Worm (Caenorhabditis elegans) whole organism, L1 larva: ENCODE measurements around the gene gcy-1.

Experiments
- C04F5.9 ChIP-seq: sonication (generic microtip); optimal IDR thresholded peaks from 2 replicates; lab custom pipeline; 2016; ENCODE audit warnings: missing genetic modification characterization, missing compliant biosample characterization
- C34B4.2 ChIP-seq: sonication (generic microtip); optimal IDR thresholded peaks from 2 replicates; lab custom pipeline; 2017; ENCODE audit warnings: mild to moderate bottlenecking, missing genetic modification characterization, missing compliant biosample characterization
- Y116A8C.19 ChIP-seq: sonication (generic microtip); optimal IDR thresholded peaks from 2 replicates; lab custom pipeline; 2016; ENCODE audit warnings: missing compliant biosample characterization, missing genetic modification characterization, borderline replicate concordance
- aha-1 ChIP-seq: fragments of 150-350 bp; optimal IDR thresholded peaks from 2 replicates; lab custom pipeline; 2014; ENCODE audit warnings: missing biosample characterization, missing genetic modification characterization
- alr-1 ChIP-seq: fragments of 200-800 bp; sonication (Bioruptor generic); optimal IDR thresholded peaks from 2 replicates; lab custom pipeline; 2018; ENCODE audit warnings: borderline replicate concordance, mild to moderate bottlenecking, missing genetic modification characterization, missing compliant biosample characterization
- aly-2 ChIP-seq: fragments of 150-350 bp; optimal IDR thresholded peaks from 2 replicates; lab custom pipeline; 2014; ENCODE audit warnings: missing biosample characterization, missing genetic modification characterization
- ama-1 ChIP-seq: fragments of 150-350 bp; optimal IDR thresholded peaks from 2 replicates; lab custom pipeline; 2014
- blmp-1 ChIP-seq: fragments of 150-350 bp; optimal IDR thresholded peaks from 2 replicates; lab custom pipeline; 2014; ENCODE audit warnings: missing biosample characterization, missing genetic modification characterization
- ceh-8 ChIP-seq: fragments of 200-800 bp; sonication (Bioruptor generic); optimal IDR thresholded peaks from 2 replicates; lab custom pipeline; 2018; ENCODE audit warnings: mild to moderate bottlenecking, missing genetic modification characterization, moderate library complexity, missing compliant biosample characterization
- ceh-90 ChIP-seq: sonication (generic microtip); optimal IDR thresholded peaks from 2 replicates; lab custom pipeline; 2016; ENCODE audit warnings: missing genetic modification characterization, missing compliant biosample characterization
- efl-1 ChIP-seq, 4 experiments: fragments of 150-350 bp; optimal IDR thresholded peaks in 3 of 4; peaks in 1 of 4; 1 replicate in 1 of 4; 2 replicates in 3 of 4; lab custom pipeline; 2014; ENCODE audit warnings: missing biosample characterization in 2 of 4, missing genetic modification characterization in 2 of 4, missing genetic modification reagents in 2 of 4
- efl-3 ChIP-seq: fragments of 200-800 bp; sonication (Bioruptor generic); optimal IDR thresholded peaks from 2 replicates; lab custom pipeline; 2018; ENCODE audit warnings: mild to moderate bottlenecking, missing genetic modification characterization, missing compliant biosample characterization
- elt-2 ChIP-seq: sonication (generic microtip); optimal IDR thresholded peaks from 2 replicates; lab custom pipeline; 2016; ENCODE audit warnings: missing genetic modification characterization, mild to moderate bottlenecking, inconsistent platforms, missing compliant biosample characterization, missing genetic modification reagents
- ets-5 ChIP-seq: fragments of 200-800 bp; sonication (Bioruptor generic); IDR thresholded peaks from 2 replicates; pipeline ENCODE4 v1.3.6; 2022; ENCODE audit warnings: missing genetic modification characterization, missing compliant biosample characterization
- fkh-10 ChIP-seq: sonication (generic microtip); optimal IDR thresholded peaks from 2 replicates; lab custom pipeline; 2017; ENCODE audit warnings: missing biosample characterization, missing genetic modification reagents, missing genetic modification characterization
- fkh-8 ChIP-seq: sonication (generic microtip); optimal IDR thresholded peaks from 2 replicates; lab custom pipeline; 2016; ENCODE audit warnings: mild to moderate bottlenecking, missing genetic modification characterization, missing compliant biosample characterization
- fos-1 ChIP-seq: fragments of 150-350 bp; optimal IDR thresholded peaks from 2 replicates; lab custom pipeline; 2014; ENCODE audit warnings: missing biosample characterization, missing genetic modification characterization
- hlh-17 ChIP-seq: fragments of 200-800 bp; sonication (Bioruptor generic); optimal IDR thresholded peaks from 2 replicates; lab custom pipeline; 2018; ENCODE audit warnings: missing genetic modification characterization, mild to moderate bottlenecking, missing compliant biosample characterization, moderate library complexity, borderline replicate concordance
- lin-14 ChIP-seq: fragments of 200-800 bp; sonication (Bioruptor generic); optimal IDR thresholded peaks from 2 replicates; lab custom pipeline; 2018; ENCODE audit warnings: mild to moderate bottlenecking, missing genetic modification characterization, moderate library complexity, missing compliant biosample characterization
- lin-35 ChIP-seq, 2 experiments: fragments of 150-350 bp; optimal IDR thresholded peaks; 2 replicates each; lab custom pipeline; 2014; ENCODE audit warnings: missing biosample characterization in 2 of 2, missing genetic modification characterization in 2 of 2, missing genetic modification reagents in 2 of 2
- lsy-2 ChIP-seq, 2 experiments: fragments of 150-350 bp; optimal IDR thresholded peaks; 2 replicates each; lab custom pipeline; 2014; ENCODE audit warnings: missing biosample characterization in 2 of 2, missing genetic modification characterization in 2 of 2
- mab-9 ChIP-seq: fragments of 200-800 bp; sonication (Bioruptor generic); IDR thresholded peaks from 2 replicates; pipeline ENCODE4 v1.3.6; 2022; ENCODE audit warnings: missing genetic modification reagents, missing genetic modification characterization, missing compliant biosample characterization
- mep-1 ChIP-seq: fragments of 150-350 bp; optimal IDR thresholded peaks from 2 replicates; lab custom pipeline; 2014; ENCODE audit warnings: missing biosample characterization, missing genetic modification characterization
- nhr-12 ChIP-seq: sonication (generic microtip); optimal IDR thresholded peaks from 2 replicates; lab custom pipeline; 2017; ENCODE audit warnings: missing biosample characterization, missing genetic modification characterization
- nhr-20 ChIP-seq: sonication (generic microtip); optimal IDR thresholded peaks from 2 replicates; lab custom pipeline; 2016; ENCODE audit warnings: mild to moderate bottlenecking, missing genetic modification characterization, missing compliant biosample characterization
- nhr-237 ChIP-seq: fragments of 150-350 bp; optimal IDR thresholded peaks from 2 replicates; lab custom pipeline; 2014; ENCODE audit warnings: missing biosample characterization, missing genetic modification characterization
- nhr-71 ChIP-seq: sonication (generic microtip); optimal IDR thresholded peaks from 2 replicates; lab custom pipeline; 2016; ENCODE audit warnings: mild to moderate bottlenecking, missing genetic modification characterization, moderate library complexity, missing compliant biosample characterization
- nhr-77 ChIP-seq: fragments of 150-350 bp; optimal IDR thresholded peaks from 2 replicates; lab custom pipeline; 2014; ENCODE audit warnings: missing biosample characterization, missing genetic modification characterization
- nhr-84 ChIP-seq: sonication (generic microtip); optimal IDR thresholded peaks from 2 replicates; lab custom pipeline; 2017; ENCODE audit warnings: missing biosample characterization, missing genetic modification characterization
- nhr-85 ChIP-seq: sonication (generic microtip); peaks from one replicate; lab custom pipeline; 2016; ENCODE audit warnings: missing genetic modification characterization, inconsistent platforms, missing compliant biosample characterization
- nhr-90 ChIP-seq: sonication (generic microtip); optimal IDR thresholded peaks from 2 replicates; lab custom pipeline; 2016; ENCODE audit warnings: mild to moderate bottlenecking, missing genetic modification characterization, missing compliant biosample characterization; ENCODE audit not compliant: poor library complexity
- pag-3 ChIP-seq: sonication (generic microtip); optimal IDR thresholded peaks from 2 replicates; lab custom pipeline; 2017; ENCODE audit warnings: missing genetic modification characterization, mild to moderate bottlenecking, missing compliant biosample characterization, antibody characterized with exemption, borderline replicate concordance; ENCODE audit not compliant: insufficient read depth
- pax-3 ChIP-seq: fragments of 200-800 bp; sonication (Bioruptor generic); optimal IDR thresholded peaks from 2 replicates; lab custom pipeline; 2018; ENCODE audit warnings: mild to moderate bottlenecking, missing genetic modification characterization, moderate library complexity, missing compliant biosample characterization
- rnt-1 ChIP-seq: sonication (generic microtip); optimal IDR thresholded peaks from 2 replicates; lab custom pipeline; 2016; ENCODE audit warnings: mild to moderate bottlenecking, missing genetic modification characterization, moderate library complexity, missing compliant biosample characterization
- snu-23 ChIP-seq: sonication (generic microtip); optimal IDR thresholded peaks from 2 replicates; lab custom pipeline; 2016; ENCODE audit warnings: missing genetic modification characterization, missing compliant biosample characterization
- tbx-2 ChIP-seq: sonication (generic microtip); optimal IDR thresholded peaks from 2 replicates; lab custom pipeline; 2016; ENCODE audit warnings: missing genetic modification characterization, missing compliant biosample characterization
- tlp-1 ChIP-seq: fragments of 150-350 bp; optimal IDR thresholded peaks from 2 replicates; lab custom pipeline; 2014; ENCODE audit warnings: missing biosample characterization, missing genetic modification characterization
- unc-62 ChIP-seq: fragments of 150-350 bp; optimal IDR thresholded peaks from 2 replicates; lab custom pipeline; 2014; ENCODE audit warnings: missing biosample characterization, missing genetic modification reagents, missing genetic modification characterization
- vab-15 ChIP-seq: sonication (generic microtip); optimal IDR thresholded peaks from 2 replicates; lab custom pipeline; 2017; ENCODE audit warnings: missing genotype, mild to moderate bottlenecking, missing genetic modification characterization, missing compliant biosample characterization
- xbp-1 ChIP-seq: sonication (generic microtip); optimal IDR thresholded peaks from 2 replicates; lab custom pipeline; 2016; ENCODE audit warnings: missing genetic modification characterization, missing compliant biosample characterization
- zag-1 ChIP-seq: fragments of 150-350 bp; optimal IDR thresholded peaks from 2 replicates; lab custom pipeline; 2014; ENCODE audit warnings: missing biosample characterization, missing genetic modification characterization
- zip-4 ChIP-seq: fragments of 200-800 bp; sonication (Bioruptor generic); optimal IDR thresholded peaks from 2 replicates; lab custom pipeline; 2018; ENCODE audit warnings: mild to moderate bottlenecking, missing genetic modification characterization, moderate library complexity, missing compliant biosample characterization
- ztf-11 ChIP-seq, 2 experiments: sonication (generic microtip); optimal IDR thresholded peaks; 2 replicates each; lab custom pipeline; 2016 to 2017; ENCODE audit warnings: missing genetic modification characterization in 2 of 2, missing biosample characterization in 1 of 2, missing compliant biosample characterization in 1 of 2

Gene gcy-1

DNA sequence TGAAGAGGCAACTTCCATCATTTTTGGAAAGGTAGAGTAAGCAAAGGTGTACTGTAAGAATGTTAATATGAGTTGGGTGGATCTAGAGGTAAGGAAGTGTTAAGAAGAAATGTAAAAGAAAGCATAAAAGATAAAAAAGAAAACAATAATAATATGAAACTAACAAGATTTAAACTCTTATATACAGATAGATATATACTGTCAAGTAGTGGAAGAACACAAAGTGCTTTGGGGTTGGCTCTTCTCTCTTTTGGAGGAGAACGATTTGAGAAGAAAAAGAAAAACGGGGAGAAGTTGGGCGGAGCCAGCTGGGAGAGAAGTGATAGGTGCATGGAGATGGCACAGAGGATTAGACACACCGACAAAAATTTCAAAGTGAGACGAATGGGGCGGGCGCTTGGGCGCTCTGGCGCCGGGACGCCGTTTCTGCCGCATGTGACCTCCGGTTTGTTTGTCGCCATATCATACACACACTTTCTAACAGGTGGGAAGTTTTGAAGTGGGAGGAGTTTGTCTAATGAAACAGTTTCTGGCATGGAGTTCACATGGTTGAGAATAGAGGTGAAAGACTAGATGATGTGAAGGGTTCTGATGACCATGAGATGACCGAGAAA lies 29.3 kb downstream of the gcy-1 start, which contains the start of gene T19H5.4 (continued):
- TF ChIP-seq nhr-237 (tag; lab: Kevin White, UChicago): no peak
- no peak for TF ChIP-seq efl-3
- TF ChIP-seq ama-1 (lab: Kevin White, UChicago): no peak
- no peak for TF ChIP-seq ztf-11 (tag; optimal IDR thresholded peaks at IDR 0.05; lab: Kevin White, UChicago)
- TF ChIP-seq tbx-2 (tag; lab: Kevin White, UChicago): peak; percentile 76
- TF ChIP-seq aha-1 (tag; lab: Kevin White, UChicago): no peak
- no peak for TF ChIP-seq ceh-8 (GFP tag; lab: Kevin White, UChicago)
- no peak for TF ChIP-seq fkh-10 (GFP tag; lab: Kevin White, UChicago)
- TF ChIP-seq nhr-85 (tag; lab: Kevin White, UChicago): peak; percentile 94
- TF ChIP-seq hlh-17 (GFP tag; lab: Kevin White, UChicago): no peak
- TF ChIP-seq nhr-77: no peak
- no peak for TF ChIP-seq tlp-1 (tag; lab: Kevin White, UChicago)
- no peak for TF ChIP-seq mab-9
- TF ChIP-seq rnt-1 (tag; lab: Kevin White, UChicago): peak; percentile 38
- TF ChIP-seq elt-2: peak; percentile 65
- TF ChIP-seq nhr-12 (tag; lab: Kevin White, UChicago): no peak
- TF ChIP-seq C34B4.2 (tag; lab: Kevin White, UChicago): no peak
- peak; percentile 15 to 61 for TF ChIP-seq lin-35 (GFP tag; optimal IDR thresholded peaks at IDR 0.05; lab: Kevin White, UChicago)
- no peak for TF ChIP-seq pax-3
- peak; percentile 66 for TF ChIP-seq snu-23 (GFP tag; lab: Kevin White, UChicago)
- no peak for TF ChIP-seq unc-62 (GFP tag; lab: Kevin White, UChicago)
- TF ChIP-seq mep-1 (tag; lab: Kevin White, UChicago): no peak
- no peak for TF ChIP-seq ceh-90
- TF ChIP-seq zip-4: no peak
- TF ChIP-seq ets-5 (GFP tag; lab: Robert Waterston, UW): no peak
- peak; percentile 85 for TF ChIP-seq nhr-20 (tag; lab: Kevin White, UChicago)
- TF ChIP-seq efl-1 (optimal IDR thresholded peaks at IDR 0.05; lab: Kevin White, UChicago): peak; percentile 8 to 11
- peak in 1 of 2 experiments; percentile 90 for TF ChIP-seq efl-1 (GFP tag; optimal IDR thresholded peaks at IDR 0.05 in 1 of 2; lab: Kevin White, UChicago)
- no peak for TF ChIP-seq fos-1
- TF ChIP-seq fkh-8 (tag; lab: Kevin White, UChicago): no peak
- no peak for TF ChIP-seq C04F5.9 (tag; lab: Kevin White, UChicago)
- TF ChIP-seq vab-15 (tag; lab: Kevin White, UChicago): no peak
- TF ChIP-seq Y116A8C.19: no peak
- TF ChIP-seq, all 84 proteins: peak for 28

DNA sequence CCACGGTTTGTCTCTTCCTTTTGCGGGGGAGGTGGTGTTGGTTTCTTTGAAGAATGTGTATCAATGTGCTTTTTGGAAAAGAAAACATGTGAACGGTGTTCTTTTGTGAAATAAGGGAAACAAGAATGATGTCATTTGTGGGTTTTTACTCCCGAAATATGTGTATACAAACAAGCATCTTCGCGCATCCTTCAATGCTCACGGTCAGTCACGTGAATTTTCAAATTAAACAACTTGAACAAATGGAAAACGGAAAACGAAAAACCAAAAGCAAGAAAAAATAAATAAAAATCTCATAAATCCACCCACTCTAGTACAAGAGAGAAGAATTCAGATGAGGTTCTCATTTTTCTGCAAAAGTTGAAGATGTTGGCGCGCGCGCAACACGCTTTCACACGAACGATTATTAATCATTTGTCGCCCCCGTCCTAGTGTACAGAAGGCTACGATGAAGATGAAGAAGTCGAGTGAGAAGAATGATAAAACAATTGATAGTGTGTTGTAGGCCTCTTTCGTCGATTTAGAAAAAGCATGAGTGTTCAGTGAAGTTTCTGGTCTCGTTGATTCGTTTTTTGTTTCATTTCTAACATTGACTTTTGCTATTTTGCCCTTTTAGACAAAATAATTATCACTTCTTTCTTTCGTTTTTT lies 31.5 kb downstream of the gcy-1 start:
- TF ChIP-seq hlh-17 (GFP tag; lab: Kevin White, UChicago) (no peak), ceh-90 (no peak), nhr-71 (tag; lab: Kevin White, UChicago) (peak; percentile 12), pag-3 (tag; lab: Kevin White, UChicago) (no peak), zip-4 (no peak), ets-5 (GFP tag; lab: Robert Waterston, UW) (no peak), xbp-1 (no peak), fkh-8 (tag; lab: Kevin White, UChicago) (no peak), nhr-90 (tag; lab: Kevin White, UChicago) (no peak), alr-1 (no peak), aly-2 (tag; lab: Kevin White, UChicago) (no peak), nhr-20 (tag; lab: Kevin White, UChicago) (no peak), blmp-1 (tag; lab: Kevin White, UChicago) (peak; percentile 45), zag-1 (no peak), tbx-2 (tag; lab: Kevin White, UChicago) (peak; percentile 22), ceh-8 (GFP tag; lab: Kevin White, UChicago) (no peak), C34B4.2 (tag; lab: Kevin White, UChicago) (no peak), nhr-84 (no peak), lin-14 (peak; percentile 59), lsy-2 (tag; optimal IDR thresholded peaks at IDR 0.05; lab: Kevin White, UChicago) (no peak)
